Worm (Caenorhabditis elegans): Measurements from ENCODE around the gene bpnt-1.

The bpnt-1 gene

ce11 chrII:4376295-4377172 lies 43.5 kb upstream of the bpnt-1 start, which contains the start of gene ntl-2 (continued):
- TF ChIP-seq eor-1 (tag; optimal IDR thresholded peaks at IDR 0.05) (no peak), aly-2 (tag; optimal IDR thresholded peaks at IDR 0.05) (no peak), ztf-4 (tag; optimal IDR thresholded peaks at IDR 0.05) (peak; percentile 58), ceh-9 (tag; optimal IDR thresholded peaks at IDR 0.05) (no peak), jun-1 (tag; optimal IDR thresholded peaks at IDR 0.05) (peak; percentile 94), pha-4 (tag; optimal IDR thresholded peaks at IDR 0.05) (peak; percentile 97), pqm-1 (tag; optimal IDR thresholded peaks at IDR 0.05) (peak; percentile 85), egl-5 (tag; optimal IDR thresholded peaks at IDR 0.05) (peak; percentile 79), snpc-4 (tag; optimal IDR thresholded peaks at IDR 0.05) (peak; percentile 88), lsy-12 (tag; optimal IDR thresholded peaks at IDR 0.05) (peak; percentile 96), ama-1 (optimal IDR thresholded peaks at IDR 0.05) (peak; percentile 79), nhr-76 (tag; optimal IDR thresholded peaks at IDR 0.05) (peak; percentile 44), nhr-237 (tag; optimal IDR thresholded peaks at IDR 0.05) (no peak), ceh-28 (tag; optimal IDR thresholded peaks at IDR 0.05) (peak; percentile 94), skn-1 (tag; optimal IDR thresholded peaks at IDR 0.05) (peak; percentile 60), nhr-25 (tag; optimal IDR thresholded peaks at IDR 0.05) (peak; percentile 97), nhr-23 (tag; optimal IDR thresholded peaks at IDR 0.05) (peak; percentile 94), lin-39 (tag; optimal IDR thresholded peaks at IDR 0.05) (peak; percentile 79), lin-15B (tag; optimal IDR thresholded peaks at IDR 0.05) (peak; percentile 98), unc-39 (tag; optimal IDR thresholded peaks at IDR 0.05) (no peak), elt-3 (tag; optimal IDR thresholded peaks at IDR 0.05) (peak in 1 of 3 experiments; percentile 23), fkh-2 (tag; optimal IDR thresholded peaks at IDR 0.05) (no peak)

ce11 chrII:4378195-4378594 lies 41.9 kb upstream of the bpnt-1 start, which contains the start of gene B0286.1:
Gene B0286.1, plus strand, starts transcription at chrII:4378495.
- TF ChIP-seq ZK546.5 (tag; optimal IDR thresholded peaks at IDR 0.05) = no peak
- no peak for TF ChIP-seq lin-15B (tag; optimal IDR thresholded peaks at IDR 0.05)
- no peak for TF ChIP-seq mml-1 (tag; optimal IDR thresholded peaks at IDR 0.05)
- TF ChIP-seq ceh-28 (tag; optimal IDR thresholded peaks at IDR 0.05) = no peak
- TF ChIP-seq eor-1 (tag; optimal IDR thresholded peaks at IDR 0.05) = no peak
- TF ChIP-seq pha-4 (tag; optimal IDR thresholded peaks at IDR 0.05) = no peak
- TF ChIP-seq ztf-4 (tag; optimal IDR thresholded peaks at IDR 0.05) = no peak

- TF ChIP-seq nhr-67 (tag; optimal IDR thresholded peaks at IDR 0.05) = no peak
- no peak for TF ChIP-seq ceh-28 (tag; optimal IDR thresholded peaks at IDR 0.05)
- TF ChIP-seq ztf-11 (tag; optimal IDR thresholded peaks at IDR 0.05) = no peak
- no peak for TF ChIP-seq nhr-23 (tag; optimal IDR thresholded peaks at IDR 0.05)
- no peak for TF ChIP-seq egl-27 (tag; optimal IDR thresholded peaks at IDR 0.05)
- TF ChIP-seq ama-1 (optimal IDR thresholded peaks at IDR 0.05) = no peak
- no peak for TF ChIP-seq nfya-1 (tag; optimal IDR thresholded peaks at IDR 0.05; ENCODE audit: insufficient read depth)
- TF ChIP-seq nhr-25 (tag; optimal IDR thresholded peaks at IDR 0.05) = no peak
- TF ChIP-seq elt-2 (tag; optimal IDR thresholded peaks at IDR 0.05) = no peak
- no peak for TF ChIP-seq pqm-1 (tag; optimal IDR thresholded peaks at IDR 0.05)
Observed at ce11 chrII:4383306-4383705, 36.8 kb upstream of the bpnt-1 start, which contains the start of gene fkh-6. Gene fkh-6, minus strand, starts transcription at chrII:4383406.

- TF ChIP-seq nhr-77 (tag; optimal IDR thresholded peaks at IDR 0.05) (no peak), nhr-12 (tag; optimal IDR thresholded peaks at IDR 0.05) (no peak), unc-39 (tag; optimal IDR thresholded peaks at IDR 0.05) (no peak), lin-15B (tag; optimal IDR thresholded peaks at IDR 0.05) (no peak), zag-1 (tag; optimal IDR thresholded peaks at IDR 0.05) (no peak)
Observed at ce11 chrII:4391072-4391471, 29.0 kb upstream of the bpnt-1 start.

- TF ChIP-seq daf-12 (tag; optimal IDR thresholded peaks at IDR 0.05) (no peak), elt-1 (tag; optimal IDR thresholded peaks at IDR 0.05) (peak; percentile 15), nhr-23 (tag; optimal IDR thresholded peaks at IDR 0.05) (peak; percentile 16), mml-1 (tag; optimal IDR thresholded peaks at IDR 0.05) (no peak), nhr-25 (tag; optimal IDR thresholded peaks at IDR 0.05) (peak; percentile 91)
Observed at ce11 chrII:4392526-4393057, 27.5 kb upstream of the bpnt-1 start, which contains the start of gene mlt-7. Gene mlt-7, plus strand, starts transcription at chrII:4393007.

Data from whole organism, L3 larva.